Worm (Caenorhabditis elegans) whole organism, L3 larva: ENCODE measurements around the gene F43E2.1.

Experiments used
- ZK546.5 ChIP-seq: sonication (generic microtip); optimal IDR thresholded peaks from 2 replicates; lab custom pipeline; 2017; ENCODE audit warnings: missing biosample characterization, missing genetic modification characterization
- aly-2 ChIP-seq: fragments of 150-350 bp; optimal IDR thresholded peaks from 2 replicates; lab custom pipeline; 2014; ENCODE audit warnings: missing biosample characterization, missing genetic modification characterization
- ceh-28 ChIP-seq: fragments of 150-350 bp; optimal IDR thresholded peaks from 2 replicates; lab custom pipeline; 2014; ENCODE audit warnings: missing biosample characterization, missing genetic modification reagents, missing genetic modification characterization
- elt-1 ChIP-seq: fragments of 150-350 bp; optimal IDR thresholded peaks from 2 replicates; lab custom pipeline; 2014; ENCODE audit warnings: missing biosample characterization, missing genetic modification characterization
- elt-2 ChIP-seq: sonication (generic microtip); optimal IDR thresholded peaks from 2 replicates; lab custom pipeline; 2016; ENCODE audit warnings: missing genetic modification reagents, mild to moderate bottlenecking, missing genetic modification characterization, missing compliant biosample characterization
- fkh-10 ChIP-seq: sonication (generic microtip); optimal IDR thresholded peaks from 2 replicates; lab custom pipeline; 2017; ENCODE audit warnings: missing biosample characterization, missing genetic modification reagents, missing genetic modification characterization
- jun-1 ChIP-seq: fragments of 150-350 bp; optimal IDR thresholded peaks from 2 replicates; lab custom pipeline; 2014; ENCODE audit warnings: missing biosample characterization, missing genetic modification reagents, missing genetic modification characterization
- lin-39 ChIP-seq: fragments of 150-350 bp; optimal IDR thresholded peaks from 2 replicates; lab custom pipeline; 2018; ENCODE audit warnings: missing biosample characterization, missing genetic modification reagents, missing genetic modification characterization
- nhr-11 ChIP-seq: fragments of 150-350 bp; optimal IDR thresholded peaks from 2 replicates; lab custom pipeline; 2014; ENCODE audit warnings: missing biosample characterization, missing genetic modification characterization
- nhr-23 ChIP-seq: fragments of 150-350 bp; optimal IDR thresholded peaks from 2 replicates; lab custom pipeline; 2014; ENCODE audit warnings: missing biosample characterization, missing genetic modification reagents, missing genetic modification characterization
- nhr-28 ChIP-seq: fragments of 150-350 bp; optimal IDR thresholded peaks from 2 replicates; lab custom pipeline; 2014; ENCODE audit warnings: missing biosample characterization, missing genetic modification characterization
- nhr-43 ChIP-seq: sonication (generic microtip); optimal IDR thresholded peaks from 2 replicates; lab custom pipeline; 2016; ENCODE audit warnings: mild to moderate bottlenecking, missing genetic modification characterization, missing compliant biosample characterization; ENCODE audit not compliant: poor library complexity, severe bottlenecking
- nhr-76 ChIP-seq: fragments of 150-350 bp; sonication (generic microtip); optimal IDR thresholded peaks from 5 replicates; lab custom pipeline; 2014; ENCODE audit warnings: missing biosample characterization, missing genetic modification characterization
- pqm-1 ChIP-seq: fragments of 150-350 bp; optimal IDR thresholded peaks from 2 replicates; lab custom pipeline; 2017; ENCODE audit warnings: missing biosample characterization, missing genetic modification characterization, inconsistent platforms
- snpc-4 ChIP-seq: fragments of 150-350 bp; optimal IDR thresholded peaks from 2 replicates; lab custom pipeline; 2014; ENCODE audit warnings: missing biosample characterization, missing genetic modification characterization
- ztf-4 ChIP-seq: fragments of 150-350 bp; optimal IDR thresholded peaks from 2 replicates; lab custom pipeline; 2014; ENCODE audit warnings: missing biosample characterization, missing genetic modification characterization

F43E2.1 gene

DNA sequence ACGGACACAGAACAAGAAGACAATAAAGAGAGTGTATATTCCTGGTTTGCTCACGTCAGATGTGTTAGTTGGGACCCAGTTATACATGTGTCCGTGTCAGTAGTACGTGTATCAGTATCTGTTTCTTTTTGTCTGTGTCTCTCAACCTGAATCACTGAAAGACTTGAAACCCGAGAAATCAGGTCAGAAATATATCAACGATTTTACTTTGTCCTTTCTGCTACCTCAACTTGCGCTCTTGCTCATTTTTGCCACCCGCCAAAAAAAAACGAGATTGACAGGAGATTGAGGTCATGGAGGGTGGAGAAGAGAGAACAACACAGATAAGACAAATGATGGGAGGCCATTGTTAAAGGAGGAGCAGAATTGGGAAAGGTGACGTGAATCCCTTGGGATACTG lies 44.5 kb downstream of the F43E2.1 start:
- TF ChIP-seq snpc-4 (tag; lab: Kevin White, UChicago) = no peak
- no peak for TF ChIP-seq nhr-43 (tag; lab: Kevin White, UChicago)
- TF ChIP-seq lin-39 (tag; lab: Kevin White, UChicago) = peak; percentile 27
- TF ChIP-seq nhr-28 = no peak

DNA sequence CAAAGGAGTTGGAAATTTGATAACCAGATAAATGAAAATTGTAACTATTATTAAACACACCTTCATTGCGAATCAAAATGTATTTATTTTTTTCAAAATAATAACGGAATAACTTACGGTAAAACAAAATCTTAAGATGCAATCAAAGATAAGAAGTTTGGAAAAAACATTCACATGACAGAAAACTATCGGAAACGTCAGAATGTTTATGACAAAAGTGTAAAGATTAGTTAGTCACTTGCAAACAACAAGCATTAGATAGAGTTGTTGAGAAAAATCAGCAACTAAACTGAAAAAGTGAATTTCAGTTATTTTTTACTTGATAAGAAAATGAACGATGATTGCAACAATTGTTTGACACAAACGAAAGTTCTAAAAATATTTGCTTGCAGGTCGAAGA lies 45.1 kb downstream of the F43E2.1 start:
- TF ChIP-seq elt-2 (tag; lab: Kevin White, UChicago) (peak; percentile 73), elt-1 (tag; lab: Kevin White, UChicago) (no peak)
- TF ChIP-seq, all 47 proteins: peak for 1

DNA sequence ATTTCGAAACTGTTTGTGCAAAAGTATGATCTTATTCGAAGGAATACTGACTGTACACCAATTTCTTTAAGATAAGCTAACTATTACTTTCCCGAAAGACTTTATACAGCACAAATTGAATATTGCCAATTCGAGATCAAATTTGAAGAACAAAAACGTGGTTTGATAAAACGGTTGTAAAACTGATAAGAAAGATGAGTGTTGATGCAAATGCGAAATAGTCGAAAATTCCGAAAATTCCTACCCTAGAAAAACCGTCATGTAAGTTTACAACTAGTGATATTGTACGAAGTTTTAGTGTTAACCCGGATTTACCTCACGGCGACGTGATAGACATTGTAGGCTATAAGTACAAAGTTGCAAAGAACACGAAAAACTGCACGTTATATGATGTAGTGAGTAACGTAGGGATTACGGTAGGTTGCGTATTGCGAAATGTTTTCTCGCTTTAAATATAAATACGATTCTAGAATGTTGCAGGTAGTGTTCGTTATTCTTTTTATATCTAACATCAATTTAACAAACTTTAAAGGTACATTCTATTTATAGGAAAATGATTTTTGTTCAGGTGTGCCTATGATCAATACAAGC lies 45.8 kb downstream of the F43E2.1 start:
- peak; percentile 81 for TF ChIP-seq elt-2 (tag; lab: Kevin White, UChicago)
- no peak for TF ChIP-seq aly-2
- no peak for TF ChIP-seq ceh-28 (tag; lab: Kevin White, UChicago)
- TF ChIP-seq ZK546.5 (tag; lab: Kevin White, UChicago) = no peak
- TF ChIP-seq nhr-76 (tag; lab: Kevin White, UChicago) = no peak
- TF ChIP-seq nhr-11 (tag; lab: Kevin White, UChicago) = peak; percentile 18
- no peak for TF ChIP-seq ztf-4 (tag; lab: Kevin White, UChicago)
- TF ChIP-seq pqm-1 (tag; lab: Kevin White, UChicago) = peak; percentile 16
- TF ChIP-seq fkh-10 = no peak
- TF ChIP-seq nhr-23 = no peak
- TF ChIP-seq jun-1 = peak; percentile 31
